Worm (Caenorhabditis elegans) whole organism, young adult: ENCODE results near the gene M151.2.

Source experiments
- B0019.2 ChIP-seq: fragments of 200-800 bp; sonication (Bioruptor generic); conservative IDR thresholded peaks from 2 replicates; pipeline ENCODE4 v1.3.6; 2022; ENCODE audit warnings: missing genetic modification reagents, missing genetic modification characterization, missing compliant biosample characterization
- B0261.1 ChIP-seq: sonication (generic microtip); optimal IDR thresholded peaks from 2 replicates; lab custom pipeline; 2016; ENCODE audit warnings: mild to moderate bottlenecking, missing genetic modification characterization, moderate library complexity, missing compliant biosample characterization
- B0336.3 ChIP-seq: fragments of 200-800 bp; sonication (Bioruptor generic); IDR thresholded peaks from 2 replicates; pipeline ENCODE4 v1.3.6; 2022; ENCODE audit warnings: missing genetic modification characterization, missing compliant biosample characterization
- C06A6.2 ChIP-seq: fragments of 200-800 bp; sonication (Bioruptor generic); conservative IDR thresholded peaks from 2 replicates; pipeline ENCODE4 v1.3.6; 2022; ENCODE audit warnings: missing genetic modification characterization, missing compliant biosample characterization
- K12H6.12 ChIP-seq: fragments of 200-800 bp; sonication (Bioruptor generic); optimal IDR thresholded peaks from 2 replicates; lab custom pipeline; 2018; ENCODE audit warnings: mild to moderate bottlenecking, missing genetic modification characterization, missing compliant biosample characterization
- T07F8.4 ChIP-seq: sonication (generic microtip); optimal IDR thresholded peaks from 2 replicates; lab custom pipeline; 2016; ENCODE audit warnings: mild to moderate bottlenecking, missing genetic modification characterization, moderate library complexity, missing compliant biosample characterization
- Y56A3A.18 ChIP-seq: fragments of 200-800 bp; sonication (Bioruptor generic); IDR thresholded peaks from 2 replicates; pipeline ENCODE4 v1.3.6; 2022; ENCODE audit warnings: missing genetic modification reagents, missing genetic modification characterization, missing compliant biosample characterization
- Y67H2A.10 ChIP-seq: fragments of 200-800 bp; sonication (Bioruptor generic); conservative IDR thresholded peaks from 2 replicates; pipeline ENCODE4 v1.3.6; 2022; ENCODE audit warnings: missing genetic modification reagents, missing genetic modification characterization, missing compliant biosample characterization
- aptf-2 ChIP-seq: fragments of 200-800 bp; sonication (Bioruptor generic); conservative IDR thresholded peaks from 2 replicates; pipeline ENCODE4 v1.3.6; 2022; ENCODE audit warnings: missing genetic modification reagents, missing genetic modification characterization, missing compliant biosample characterization
- athp-1 ChIP-seq: sonication (generic microtip); optimal IDR thresholded peaks from 2 replicates; lab custom pipeline; 2017; ENCODE audit warnings: mild to moderate bottlenecking, missing genetic modification characterization, missing compliant biosample characterization
- attf-6 ChIP-seq: fragments of 200-800 bp; sonication (Bioruptor generic); IDR thresholded peaks from 2 replicates; pipeline ENCODE4 v1.3.6; 2022; ENCODE audit warnings: missing genetic modification reagents, missing genetic modification characterization, missing compliant biosample characterization
- ccch-3 ChIP-seq: fragments of 200-800 bp; sonication (Bioruptor generic); optimal IDR thresholded peaks from 2 replicates; lab custom pipeline; 2018; ENCODE audit warnings: mild to moderate bottlenecking, missing genetic modification characterization, missing compliant biosample characterization
- cebp-1 ChIP-seq, 2 experiments: fragments of 200-800 bp in 1 of 2; sonication (Bioruptor generic) in 1 of 2; sonication (generic microtip) in 1 of 2; IDR thresholded peaks in 1 of 2; optimal IDR thresholded peaks in 1 of 2; 2 replicates each; pipeline versions ENCODE4 v1.3.6 to Lab custom; 2017 to 2022; ENCODE audit warnings: missing compliant biosample characterization in 2 of 2, missing genetic modification characterization in 2 of 2, mild to moderate bottlenecking in 1 of 2, missing genetic modification reagents in 1 of 2, moderate library complexity in 1 of 2
- cebp-2 ChIP-seq: fragments of 200-800 bp; sonication (Bioruptor generic); IDR thresholded peaks from 2 replicates; pipeline ENCODE4 v1.3.6; 2022; ENCODE audit warnings: missing genetic modification characterization, missing compliant biosample characterization
- efl-1 ChIP-seq: fragments of 150-350 bp; optimal IDR thresholded peaks from 2 replicates; lab custom pipeline; 2014; ENCODE audit warnings: missing biosample characterization, missing genetic modification reagents, missing genetic modification characterization
- egl-18 ChIP-seq: fragments of 200-800 bp; sonication (Bioruptor generic); IDR thresholded peaks from 2 replicates; pipeline ENCODE4 v1.3.6; 2022; ENCODE audit warnings: missing genetic modification reagents, missing genetic modification characterization, missing compliant biosample characterization
- egrh-3 ChIP-seq: fragments of 200-800 bp; sonication (Bioruptor generic); IDR thresholded peaks from 2 replicates; pipeline ENCODE4 v1.3.6; 2022; ENCODE audit warnings: missing genetic modification reagents, missing genetic modification characterization, missing compliant biosample characterization
- hlh-26 ChIP-seq: fragments of 200-800 bp; sonication (Bioruptor generic); conservative IDR thresholded peaks from 2 replicates; pipeline ENCODE4 v1.3.6; 2022; ENCODE audit warnings: missing genetic modification reagents, missing genetic modification characterization, missing compliant biosample characterization
- hmg-1.2 ChIP-seq: fragments of 200-800 bp; sonication (Bioruptor generic); IDR thresholded peaks from 2 replicates; pipeline ENCODE4 v1.3.6; 2022; ENCODE audit warnings: missing genetic modification reagents, missing genetic modification characterization, missing compliant biosample characterization
- lag-1 ChIP-seq: fragments of 200-800 bp; sonication (Bioruptor generic); IDR thresholded peaks from 2 replicates; pipeline ENCODE4 v1.3.6; 2022; ENCODE audit warnings: missing genetic modification reagents, missing genetic modification characterization, missing compliant biosample characterization
- lin-26 ChIP-seq: fragments of 200-800 bp; sonication (Bioruptor generic); IDR thresholded peaks from 2 replicates; pipeline ENCODE4 v1.3.6; 2022; ENCODE audit warnings: missing genetic modification reagents, missing genetic modification characterization, missing compliant biosample characterization
- lin-35 ChIP-seq, 3 experiments: fragments of 150-350 bp in 2 of 3; sonication (generic microtip) in 1 of 3; optimal IDR thresholded peaks; 2 replicates each; lab custom pipeline; 2014 to 2018; ENCODE audit warnings: missing biosample characterization in 3 of 3, missing genetic modification characterization in 3 of 3, missing genetic modification reagents in 3 of 3
- mes-4 ChIP-seq: sonication (generic microtip); optimal IDR thresholded peaks from 2 replicates; lab custom pipeline; 2016; ENCODE audit warnings: missing genotype, missing genetic modification characterization, missing compliant biosample characterization
- mxl-1 ChIP-seq: sonication (generic microtip); optimal IDR thresholded peaks from 2 replicates; lab custom pipeline; 2016; ENCODE audit warnings: missing genetic modification characterization, missing compliant biosample characterization
- nfyb-1 ChIP-seq: fragments of 200-800 bp; sonication (Bioruptor generic); IDR thresholded peaks from 2 replicates; pipeline ENCODE4 v1.3.6; 2022; ENCODE audit warnings: missing genetic modification reagents, missing genetic modification characterization, missing compliant biosample characterization
- nhr-120 ChIP-seq: fragments of 200-800 bp; sonication (Bioruptor generic); IDR thresholded peaks from 2 replicates; pipeline ENCODE4 v1.3.6; 2022; ENCODE audit warnings: missing genetic modification characterization, missing compliant biosample characterization
- sdz-38 ChIP-seq: sonication (generic microtip); optimal IDR thresholded peaks from 2 replicates; lab custom pipeline; 2016; ENCODE audit warnings: missing genotype, missing genetic modification characterization, missing compliant biosample characterization
- sea-2 ChIP-seq: fragments of 200-800 bp; sonication (Bioruptor generic); IDR thresholded peaks from 2 replicates; pipeline ENCODE4 v1.3.6; 2022; ENCODE audit warnings: missing genetic modification characterization, missing compliant biosample characterization
- snpc-1.1 ChIP-seq: sonication (generic microtip); optimal IDR thresholded peaks from 2 replicates; lab custom pipeline; 2017; ENCODE audit warnings: missing genetic modification characterization, mild to moderate bottlenecking, missing compliant biosample characterization, antibody characterized with exemption, moderate library complexity, missing genotype, missing genetic modification reagents; ENCODE audit not compliant: insufficient read depth
- snpc-1.3 ChIP-seq: sonication (generic microtip); optimal IDR thresholded peaks from 2 replicates; lab custom pipeline; 2017; ENCODE audit warnings: missing genetic modification characterization, mild to moderate bottlenecking, missing compliant biosample characterization, antibody characterized with exemption, moderate library complexity, missing genotype, missing genetic modification reagents; ENCODE audit not compliant: insufficient read depth
- snpc-3.4 ChIP-seq: sonication (generic microtip); optimal IDR thresholded peaks from 2 replicates; lab custom pipeline; 2017; ENCODE audit warnings: missing genetic modification characterization, mild to moderate bottlenecking, missing compliant biosample characterization, antibody characterized with exemption, moderate library complexity, missing genotype, missing genetic modification reagents
- tbp1 ChIP-seq: fragments of 200-800 bp; sonication (Bioruptor generic); optimal IDR thresholded peaks from 2 replicates; lab custom pipeline; 2018; ENCODE audit warnings: mild to moderate bottlenecking, missing genetic modification characterization, missing compliant biosample characterization
- tlf-1 ChIP-seq: fragments of 200-800 bp; sonication (Bioruptor generic); optimal IDR thresholded peaks from 2 replicates; lab custom pipeline; 2018; ENCODE audit warnings: mild to moderate bottlenecking, missing genetic modification characterization, missing compliant biosample characterization
- xnd-1 ChIP-seq: sonication (generic microtip); optimal IDR thresholded peaks from 2 replicates; lab custom pipeline; 2016; ENCODE audit warnings: missing genotype, missing genetic modification reagents, missing genetic modification characterization, missing compliant biosample characterization
- zfh-2 ChIP-seq: fragments of 200-800 bp; sonication (Bioruptor generic); conservative IDR thresholded peaks from 2 replicates; pipeline ENCODE4 v1.3.6; 2022; ENCODE audit warnings: missing genetic modification reagents, missing genetic modification characterization, missing compliant biosample characterization
- ztf-25 ChIP-seq: fragments of 200-800 bp; sonication (Bioruptor generic); IDR thresholded peaks from 2 replicates; pipeline ENCODE4 v1.3.6; 2022; ENCODE audit warnings: missing genetic modification reagents, missing genetic modification characterization, missing compliant biosample characterization

Gene M151.2

DNA sequence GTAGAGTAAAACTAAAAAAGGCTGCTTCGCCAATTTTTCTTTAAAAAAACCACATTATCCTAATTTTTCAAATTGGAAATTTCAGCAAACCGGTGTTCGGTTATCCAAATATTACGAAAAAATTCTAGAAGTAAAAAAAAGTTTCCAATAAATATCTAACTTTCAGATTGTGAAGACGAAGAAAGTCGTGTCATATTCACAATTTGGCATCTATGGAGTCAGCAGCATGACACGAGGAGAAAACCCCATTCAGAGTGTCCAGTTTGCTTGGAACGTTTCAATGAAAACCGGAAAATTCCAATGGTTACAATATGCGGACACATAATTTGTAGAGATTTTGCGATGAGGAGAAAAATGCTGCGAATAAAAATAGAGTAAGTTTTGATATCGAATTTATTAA, 35.6 kb upstream of the M151.2 start, which contains the start of gene Y49F6A.12:
TSS of gene Y49F6A.12 (plus strand) at position 301 of the 400 bp plus-strand sequence.
- TF ChIP-seq efl-1 = no peak
- no peak for TF ChIP-seq mxl-1 (tag; lab: Kevin White, UChicago)
- TF ChIP-seq lin-26 (GFP tag; lab: Robert Waterston, UW) = no peak
- no peak for TF ChIP-seq athp-1 (tag; lab: Kevin White, UChicago)
- TF ChIP-seq ztf-25 (GFP tag; lab: Robert Waterston, UW) = no peak
- TF ChIP-seq sdz-38 (tag; lab: Kevin White, UChicago) = no peak
- TF ChIP-seq C06A6.2 (GFP tag; lab: Robert Waterston, UW) = no peak
- no peak for TF ChIP-seq hmg-1.2 (GFP tag; lab: Robert Waterston, UW)
- no peak for TF ChIP-seq tbp1 (GFP tag; lab: Kevin White, UChicago)
- no peak for TF ChIP-seq egl-18 (GFP tag; lab: Robert Waterston, UW)
- TF ChIP-seq cebp-1 (GFP tag; IDR thresholded peaks at IDR 0.05; lab: Robert Waterston, UW) = no peak
- TF ChIP-seq cebp-1 (tag; optimal IDR thresholded peaks at IDR 0.05; lab: Kevin White, UChicago) = no peak
- TF ChIP-seq snpc-3.4 = no peak
- TF ChIP-seq K12H6.12 (tag; lab: Kevin White, UChicago) = no peak

DNA sequence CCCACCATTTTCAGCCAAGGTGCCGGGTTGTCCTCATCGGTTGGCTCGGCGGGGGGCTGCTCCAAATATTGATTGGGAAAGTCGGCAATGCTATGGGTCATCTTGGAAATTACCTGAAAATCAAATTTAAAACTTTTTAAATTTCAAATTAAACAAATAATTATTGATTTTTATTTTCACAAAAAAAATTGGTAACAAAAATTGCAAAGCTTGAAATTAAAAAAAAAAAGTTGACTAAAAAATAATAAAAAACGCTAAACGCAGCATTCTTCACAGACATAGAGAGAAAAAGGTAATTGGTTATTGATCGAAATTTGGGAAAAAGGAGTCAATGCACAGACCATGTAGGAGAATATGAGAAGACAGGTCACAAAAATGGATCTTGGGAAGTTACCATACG, 32.2 kb upstream of the M151.2 start, which contains the start of gene Y49F6A.11:
TSS of gene Y49F6A.11 (minus strand) at position 101 of the 400 bp plus-strand sequence.
- TF ChIP-seq hlh-26 (GFP tag; lab: Robert Waterston, UW) (no peak), mxl-1 (tag; lab: Kevin White, UChicago) (no peak), B0261.1 (tag; lab: Kevin White, UChicago) (no peak), lag-1 (no peak), snpc-1.3 (tag; lab: Kevin White, UChicago) (no peak), cebp-2 (GFP tag; lab: Robert Waterston, UW) (no peak), nhr-120 (GFP tag; lab: Robert Waterston, UW) (no peak), T07F8.4 (tag; lab: Kevin White, UChicago) (no peak), sea-2 (no peak), lin-35 (GFP tag; optimal IDR thresholded peaks at IDR 0.05; lab: Kevin White, UChicago) (no peak), hmg-1.2 (GFP tag; lab: Robert Waterston, UW) (no peak), Y67H2A.10 (no peak), K12H6.12 (tag; lab: Kevin White, UChicago) (no peak), xnd-1 (tag; lab: Kevin White, UChicago) (no peak), sdz-38 (tag; lab: Kevin White, UChicago) (no peak)

DNA sequence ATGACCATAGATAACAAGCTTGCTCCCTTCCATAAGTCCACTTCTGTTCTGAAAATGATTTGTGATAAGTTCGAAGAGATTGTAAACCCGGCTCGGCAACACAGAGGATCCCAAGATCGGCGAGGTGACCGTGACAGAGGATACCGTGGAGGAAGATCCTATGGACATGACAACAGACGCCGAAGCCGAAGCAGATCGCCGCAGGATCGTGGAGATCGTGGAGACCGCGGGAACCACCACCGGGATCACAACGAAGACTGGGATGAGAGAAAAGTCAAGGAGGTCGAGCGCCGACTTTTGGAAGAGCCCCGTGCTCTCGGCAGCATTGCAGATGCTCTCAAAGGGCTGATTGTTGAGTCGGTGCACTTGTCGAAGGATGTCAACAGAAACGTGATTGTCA, 26.3 kb upstream of the M151.2 start:
- TF ChIP-seq B0336.3 (GFP tag; lab: Robert Waterston, UW) = no peak
- no peak for TF ChIP-seq mes-4 (tag; lab: Kevin White, UChicago)
- TF ChIP-seq K12H6.12 (tag; lab: Kevin White, UChicago) = no peak
- TF ChIP-seq ccch-3 (GFP tag; lab: Kevin White, UChicago) = no peak
- TF ChIP-seq sdz-38 (tag; lab: Kevin White, UChicago) = no peak
- peak; percentile 71; the same call in 1 of the 2 replicates for TF ChIP-seq zfh-2 (GFP tag; lab: Robert Waterston, UW)
- no peak; the same call in 1 of the 2 replicates for TF ChIP-seq egrh-3 (GFP tag; lab: Robert Waterston, UW)

DNA sequence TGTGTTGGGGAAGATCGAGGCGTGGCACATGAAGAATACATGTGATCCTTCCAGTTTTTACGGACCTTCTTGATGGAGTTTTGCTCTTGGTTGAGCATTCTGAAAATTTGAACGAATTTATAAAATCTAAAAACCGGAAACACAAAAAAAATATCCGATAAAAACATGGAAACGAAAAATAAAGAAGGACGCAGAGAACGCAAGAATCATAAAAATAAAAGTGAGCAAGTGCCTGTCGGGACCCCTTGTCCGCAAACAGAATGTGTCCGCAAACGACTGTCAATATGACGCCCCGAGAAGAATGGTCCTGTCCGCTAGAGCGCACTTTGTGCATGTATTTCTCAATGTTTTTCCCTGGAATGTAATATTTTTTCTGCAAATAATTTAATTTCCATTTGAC, 21.1 kb upstream of the M151.2 start, which contains the start of gene Y49F6A.5:
TSS of gene Y49F6A.5 (minus strand) at position 101 of the 400 bp plus-strand sequence.
- peak; percentile 15 for TF ChIP-seq efl-1
- TF ChIP-seq tlf-1 = no peak

DNA sequence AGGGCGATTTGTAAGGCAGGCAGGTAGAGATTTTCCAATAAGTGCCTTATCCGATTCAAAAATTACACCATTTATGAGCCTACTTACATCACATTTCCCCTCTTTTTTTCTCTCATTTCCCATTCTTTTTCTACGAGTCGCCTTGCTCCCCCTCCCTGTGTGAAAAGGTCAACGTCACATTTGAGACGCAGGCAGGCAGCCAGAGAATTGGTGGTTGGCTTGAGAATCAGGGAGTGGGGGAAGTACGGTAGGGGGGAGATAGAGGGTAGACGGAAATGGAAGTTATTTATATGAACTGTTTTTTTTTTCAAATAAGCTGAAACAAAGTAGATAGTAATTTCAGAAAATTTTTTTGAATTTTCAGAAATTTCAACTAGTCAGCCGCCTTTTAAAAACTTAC, 14.3 kb upstream of the M151.2 start:
- no peak for TF ChIP-seq snpc-1.1 (tag; lab: Kevin White, UChicago)
- no peak for TF ChIP-seq lin-35 (GFP tag; optimal IDR thresholded peaks at IDR 0.05; lab: Kevin White, UChicago)
- TF ChIP-seq tbp1 (GFP tag; lab: Kevin White, UChicago) = no peak
- TF ChIP-seq B0019.2 (GFP tag; lab: Robert Waterston, UW) = no peak
- no peak for TF ChIP-seq attf-6 (GFP tag; lab: Robert Waterston, UW)
- TF ChIP-seq nfyb-1 (GFP tag; lab: Robert Waterston, UW) = peak; percentile 78
- TF ChIP-seq Y56A3A.18 (GFP tag; lab: Robert Waterston, UW) = no peak
- TF ChIP-seq aptf-2 (GFP tag; lab: Robert Waterston, UW) = no peak
